Worm (Caenorhabditis elegans) whole organism, L4 larva: ENCODE measurements around the gene C05C10.8.

Source experiments
- F49E8.2 ChIP-seq: sonication (generic microtip); optimal IDR thresholded peaks from 2 replicates; lab custom pipeline; 2016; ENCODE audit warnings: missing compliant biosample characterization, mild to moderate bottlenecking, missing genetic modification characterization, borderline replicate concordance
- ZK546.5 ChIP-seq, 2 experiments: sonication (generic microtip); optimal IDR thresholded peaks; 2 replicates each; lab custom pipeline; 2017; ENCODE audit warnings: missing biosample characterization in 2 of 2, missing genetic modification characterization in 2 of 2
- attf-4 ChIP-seq: sonication (generic microtip); optimal IDR thresholded peaks from 3 replicates; lab custom pipeline; 2017; ENCODE audit warnings: missing biosample characterization, missing genetic modification characterization
- ceh-62 ChIP-seq: sonication (generic microtip); optimal IDR thresholded peaks from 2 replicates; lab custom pipeline; 2017; ENCODE audit warnings: missing biosample characterization, missing genetic modification characterization
- egl-43 ChIP-seq: fragments of 200-800 bp; sonication (Bioruptor generic); IDR thresholded peaks from 2 replicates; pipeline ENCODE4 v1.3.6; 2022; ENCODE audit warnings: missing genetic modification reagents, missing genetic modification characterization, missing compliant biosample characterization

- no peak for TF ChIP-seq attf-4 (tag; lab: Kevin White, UChicago)
- TF ChIP-seq ceh-62 (tag; lab: Kevin White, UChicago) = no peak
- TF ChIP-seq egl-43 (GFP tag; lab: Robert Waterston, UW) = no peak
- no peak for TF ChIP-seq F49E8.2
- TF ChIP-seq ZK546.5 (tag; optimal IDR thresholded peaks at IDR 0.05; lab: Kevin White, UChicago) = no peak
Observed at ce11 chrII:9948662-9949061, 30.9 kb upstream of the C05C10.8 start.
